Fruit fly (Drosophila melanogaster) whole organism: ENCODE results near the gene ph-d.

Experiments
- CG8478 ChIP-seq: fragments of >200 bp; optimal IDR thresholded peaks from 2 replicates; lab custom pipeline; 2018; ENCODE audit warnings: inconsistent platforms
- Dll ChIP-seq: fragments of >200 bp; optimal IDR thresholded peaks from 2 replicates; lab custom pipeline; 2017
- EcR ChIP-seq, 2 experiments: fragments of >200 bp; optimal IDR thresholded peaks; 2 replicates each; lab custom pipeline; 2017; ENCODE audit warnings: missing biosample characterization in 2 of 2, missing genetic modification characterization in 2 of 2, missing genetic modification reagents in 2 of 2
- pan ChIP-seq: fragments of >200 bp; optimal IDR thresholded peaks from 2 replicates; lab custom pipeline; 2017
- psq ChIP-seq: fragments of >200 bp; optimal IDR thresholded peaks from 2 replicates; lab custom pipeline; 2017
- usp ChIP-seq: fragments of >200 bp; optimal IDR thresholded peaks from 2 replicates; lab custom pipeline; 2017; ENCODE audit warnings: missing biosample characterization, missing genetic modification characterization, mixed read lengths

DNA sequence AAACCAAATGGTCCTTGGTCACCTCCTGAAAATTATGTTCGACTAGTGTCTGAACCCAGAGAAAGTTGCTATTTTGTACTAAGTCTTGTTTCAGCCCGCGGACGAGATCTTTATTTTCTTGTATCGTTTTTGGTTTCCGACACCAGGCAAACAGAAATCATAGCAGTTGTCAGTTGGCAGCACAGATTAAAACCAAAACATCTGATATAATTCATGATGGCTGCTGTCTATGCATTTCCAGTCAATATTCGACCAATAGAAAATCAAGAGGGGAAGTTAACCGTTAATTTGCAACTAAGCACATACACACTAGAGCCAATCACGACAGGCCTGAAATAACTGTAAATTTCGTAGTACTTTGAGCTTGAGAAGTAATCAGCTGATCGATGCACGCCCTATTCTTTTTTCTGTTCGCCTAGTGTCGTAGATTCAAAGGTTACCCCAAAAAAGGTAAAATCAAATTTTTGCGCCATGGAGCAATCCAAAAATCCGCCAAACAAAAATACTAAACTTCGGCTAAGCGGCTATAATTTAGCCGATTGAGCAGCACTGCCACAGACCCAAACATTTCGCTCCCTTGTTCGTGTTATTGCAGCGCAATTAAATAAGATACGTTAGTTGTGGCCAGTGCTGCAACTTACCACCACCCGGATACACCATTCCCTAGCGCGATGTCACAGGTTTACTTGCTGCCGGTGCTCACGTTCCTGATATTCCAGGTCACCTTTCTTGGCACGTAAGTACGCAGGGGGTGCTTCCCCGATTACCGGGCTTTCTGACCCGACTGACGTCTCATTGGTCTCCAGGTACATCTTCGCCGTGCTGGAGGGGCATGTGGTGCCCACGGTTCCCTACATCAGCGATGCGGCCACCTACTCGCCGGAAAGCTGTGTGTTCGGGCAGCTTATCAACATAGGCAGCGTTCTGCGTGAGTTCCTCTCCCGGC lies 46.4 kb downstream of the ph-d start, which contains the start of gene CG4025:
- TF ChIP-seq usp (GFP tag; lab: Kevin White, UChicago) (no peak), pan (lab: Kevin White, UChicago) (no peak), EcR (GFP tag; optimal IDR thresholded peaks at IDR 0.05; lab: Kevin White, UChicago) (no peak), psq (lab: Kevin White, UChicago) (no peak), Dll (lab: Kevin White, UChicago) (no peak), CG8478 (lab: Kevin White, UChicago) (no peak)
